Worm (Caenorhabditis elegans) whole organism, L4/young adult: Measurements from ENCODE around the gene W10G6.1.

Experiments
- W03F9.2 ChIP-seq: fragments of 150-350 bp; optimal IDR thresholded peaks from 2 replicates; lab custom pipeline; 2014; ENCODE audit warnings: missing biosample characterization, missing genetic modification characterization
- dao-5 ChIP-seq: sonication (generic microtip); optimal IDR thresholded peaks from 2 replicates; lab custom pipeline; 2016; ENCODE audit warnings: missing genotype, missing genetic modification characterization, moderate library complexity, missing compliant biosample characterization
- him-1 ChIP-seq: sonication (generic microtip); optimal IDR thresholded peaks from 2 replicates; lab custom pipeline; 2016; ENCODE audit warnings: missing genotype, missing genetic modification reagents, missing genetic modification characterization, missing compliant biosample characterization

W10G6.1 gene

ce11 chrX:16283103-16283502, 38.1 kb downstream of the W10G6.1 start, which contains the start of gene F52E10.2:
Gene F52E10.2 (minus strand): TSS chrX:16283203.
- TF ChIP-seq W03F9.2 (no peak), him-1 (tag; lab: Kevin White, UChicago) (no peak), dao-5 (no peak)

- TF ChIP-seq him-1 (tag; lab: Kevin White, UChicago) (no peak), dao-5 (no peak), W03F9.2 (no peak)
These were observed 40.2 kb downstream of the W10G6.1 start for ce11 chrX:16285151-16285550.

ce11 chrX:16289635-16290034, 44.6 kb downstream of the W10G6.1 start:
- TF ChIP-seq dao-5 (no peak), W03F9.2 (no peak), him-1 (tag; lab: Kevin White, UChicago) (no peak)

- TF ChIP-seq dao-5 (no peak), W03F9.2 (no peak), him-1 (tag; lab: Kevin White, UChicago) (no peak)
These were observed 45.5 kb downstream of the W10G6.1 start for ce11 chrX:16290536-16290935.

- TF ChIP-seq dao-5 (no peak), him-1 (tag; lab: Kevin White, UChicago) (no peak)
These were observed 47.9 kb downstream of the W10G6.1 start, which contains the start of gene F52E10.4 for ce11 chrX:16292933-16293332. Gene F52E10.4 (minus strand): TSS chrX:16293033.
